Worm (Caenorhabditis elegans) whole organism, L2 larva: ENCODE results near the gene clc-25.

ENCODE experiments used
- R02D3.7 ChIP-seq: fragments of 150-350 bp; optimal IDR thresholded peaks from 2 replicates; lab custom pipeline; 2014; ENCODE audit warnings: missing biosample characterization, missing genetic modification characterization
- nhr-25 ChIP-seq: fragments of 150-350 bp; sonication (generic microtip); optimal IDR thresholded peaks from 3 replicates; lab custom pipeline; 2014; ENCODE audit warnings: missing biosample characterization, missing genetic modification characterization

ce11 chrIII:1009775-1010174, 16.4 kb downstream of the clc-25 start, which contains the start of gene clc-24:
- TF ChIP-seq nhr-25 (tag; lab: Kevin White, UChicago) = no peak
- TF ChIP-seq R02D3.7 = no peak
